Worm (Caenorhabditis elegans) whole organism, dauer: ENCODE results near the gene K09F5.6.

Experiments
- unc-62 ChIP-seq: sonication (generic microtip); optimal IDR thresholded peaks from 2 replicates; lab custom pipeline; 2017; ENCODE audit warnings: missing biosample characterization, missing genetic modification reagents, missing genetic modification characterization

Gene K09F5.6

ce11 chrX:7718972-7719371 is at the start of gene K09F5.6:
K09F5.6 (plus strand) TSS chrX:7719272.
- TF ChIP-seq unc-62 (GFP tag; lab: Kevin White, UChicago) = no peak

ce11 chrX:7670655-7671054 is 48.4 kb upstream of the K09F5.6 start, which contains the start of gene F27D9.7:
F27D9.7 (minus strand) TSS chrX:7670755.
- no peak for TF ChIP-seq unc-62 (GFP tag; lab: Kevin White, UChicago)

ce11 chrX:7672693-7673092 is 46.4 kb upstream of the K09F5.6 start, which contains the start of gene F27D9.2:
F27D9.2 (plus strand) TSS chrX:7672993.
- TF ChIP-seq unc-62 (GFP tag; lab: Kevin White, UChicago) = no peak

- no peak for TF ChIP-seq unc-62 (GFP tag; lab: Kevin White, UChicago)
Observed at ce11 chrX:7674871-7675270, 44.2 kb upstream of the K09F5.6 start.

ce11 chrX:7678437-7679139 is 40.5 kb upstream of the K09F5.6 start:
- TF ChIP-seq unc-62 (GFP tag; lab: Kevin White, UChicago) = no peak

- TF ChIP-seq unc-62 (GFP tag; lab: Kevin White, UChicago) = no peak
Observed at ce11 chrX:7679835-7680234, 39.2 kb upstream of the K09F5.6 start.

ce11 chrX:7680545-7681330 is 38.3 kb upstream of the K09F5.6 start, which contains the start of gene stn-2:
stn-2 (minus strand) TSS chrX:7680619.
- TF ChIP-seq unc-62 (GFP tag; lab: Kevin White, UChicago) = no peak

- no peak for TF ChIP-seq unc-62 (GFP tag; lab: Kevin White, UChicago)
Observed at ce11 chrX:7681965-7682946, 36.8 kb upstream of the K09F5.6 start, which contains the start of gene unc-18. unc-18 (plus strand) TSS chrX:7682896.

ce11 chrX:7689119-7689518 is 30.0 kb upstream of the K09F5.6 start, which contains the start of gene clik-2:
clik-2 (minus strand) TSS chrX:7689219.
- no peak for TF ChIP-seq unc-62 (GFP tag; lab: Kevin White, UChicago)

ce11 chrX:7689570-7689969 is 29.5 kb upstream of the K09F5.6 start:
- TF ChIP-seq unc-62 (GFP tag; lab: Kevin White, UChicago) = no peak

ce11 chrX:7703863-7704262 is 15.2 kb upstream of the K09F5.6 start:
- no peak for TF ChIP-seq unc-62 (GFP tag; lab: Kevin White, UChicago)

ce11 chrX:7707031-7707430 is 12.0 kb upstream of the K09F5.6 start, which contains the start of gene kvs-1:
kvs-1 (minus strand) TSS chrX:7707131.
- no peak for TF ChIP-seq unc-62 (GFP tag; lab: Kevin White, UChicago)

ce11 chrX:7710187-7710586 is 8.9 kb upstream of the K09F5.6 start:
- TF ChIP-seq unc-62 (GFP tag; lab: Kevin White, UChicago) = no peak

- TF ChIP-seq unc-62 (GFP tag; lab: Kevin White, UChicago) = no peak
Observed at ce11 chrX:7710643-7711042, 8.4 kb upstream of the K09F5.6 start, which contains the start of gene K09F5.4. K09F5.4 (minus strand) TSS chrX:7710743.

ce11 chrX:7712887-7713286 is 6.2 kb upstream of the K09F5.6 start:
- no peak for TF ChIP-seq unc-62 (GFP tag; lab: Kevin White, UChicago)
